Worm (Caenorhabditis elegans): ENCODE data around the gene dyf-19.

dyf-19 gene

DNA sequence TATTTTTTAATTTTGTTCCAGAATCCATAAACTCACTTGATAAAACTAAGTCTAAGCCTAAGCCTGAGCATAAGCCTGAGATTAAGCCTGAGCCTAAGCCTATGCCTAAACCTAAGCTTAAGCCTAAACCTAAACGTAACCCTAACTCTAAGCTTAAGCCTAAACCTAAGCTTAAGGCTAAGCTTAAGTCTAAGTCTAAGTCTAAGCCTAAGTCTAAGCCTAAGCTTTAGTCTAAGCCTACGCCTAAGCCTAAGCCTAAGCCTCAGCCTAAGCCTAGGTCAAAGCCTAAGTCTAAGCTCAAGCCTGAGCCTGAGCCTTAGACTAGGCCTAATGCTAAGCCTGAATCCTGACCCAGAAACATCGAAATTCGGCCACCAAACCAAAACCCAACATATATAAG is 39.7 kb downstream of the dyf-19 start:
- TF ChIP-seq B0310.2 (tag; optimal IDR thresholded peaks at IDR 0.05) (no peak), ceh-36 (tag; optimal IDR thresholded peaks at IDR 0.05) (peak; percentile 71)

DNA sequence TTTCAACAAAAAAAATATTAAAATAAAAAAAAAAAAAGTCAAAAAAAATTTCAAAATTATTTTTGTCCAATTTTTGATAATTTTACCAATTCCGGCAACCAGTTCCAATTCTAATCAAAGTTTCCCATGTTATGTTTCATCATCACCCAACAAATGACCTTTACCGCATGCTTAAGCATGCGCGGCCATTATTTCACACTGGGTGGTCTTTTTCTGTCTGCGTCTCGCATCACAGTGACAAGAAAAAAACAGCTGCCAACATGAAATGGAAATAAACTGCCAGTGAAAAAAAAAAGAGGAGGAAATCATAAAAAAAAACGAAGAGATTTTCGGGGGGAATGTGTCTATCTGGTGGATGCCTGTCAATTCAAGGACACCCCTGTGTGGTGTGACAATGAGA is 41.5 kb downstream of the dyf-19 start:
- TF ChIP-seq F13C5.2 (tag; optimal IDR thresholded peaks at IDR 0.05) (no peak), aly-1 (tag; optimal IDR thresholded peaks at IDR 0.05) (no peak), ceh-13 (GFP tag; optimal IDR thresholded peaks at IDR 0.05) (no peak), ama-1 (optimal IDR thresholded peaks at IDR 0.05) (no peak)

- TF ChIP-seq flt-1 (GFP tag; IDR thresholded peaks at IDR 0.05), result no peak
- no peak for TF ChIP-seq sea-1 (GFP tag; conservative IDR thresholded peaks at IDR 0.05)
- TF ChIP-seq scrt-1 (GFP tag; IDR thresholded peaks at IDR 0.05), result no peak
- no peak for TF ChIP-seq ets-7 (tag; optimal IDR thresholded peaks at IDR 0.05)
- TF ChIP-seq tbx-11 (GFP tag; IDR thresholded peaks at IDR 0.05), result no peak
- TF ChIP-seq F13C5.2 (tag; optimal IDR thresholded peaks at IDR 0.05), result no peak
- no peak for TF ChIP-seq aly-1 (tag; optimal IDR thresholded peaks at IDR 0.05)
- no peak for TF ChIP-seq pes-1 (GFP tag; IDR thresholded peaks at IDR 0.05)
- TF ChIP-seq tra-4 (tag; optimal IDR thresholded peaks at IDR 0.05), result no peak
These were observed 42.9 kb downstream of the dyf-19 start for ce11 chrV:19667716-19668115.

- TF ChIP-seq pes-1 (GFP tag; IDR thresholded peaks at IDR 0.05), result no peak
- no peak for TF ChIP-seq scrt-1 (GFP tag; IDR thresholded peaks at IDR 0.05)
- no peak for TF ChIP-seq tbx-11 (GFP tag; IDR thresholded peaks at IDR 0.05)
- TF ChIP-seq hmg-4 (GFP tag; optimal IDR thresholded peaks at IDR 0.05), result no peak
- TF ChIP-seq F13C5.2 (tag; optimal IDR thresholded peaks at IDR 0.05), result no peak
- TF ChIP-seq hnd-1 (tag; optimal IDR thresholded peaks at IDR 0.05), result no peak
- no peak for TF ChIP-seq ets-7 (tag; optimal IDR thresholded peaks at IDR 0.05)
- no peak for TF ChIP-seq aly-1 (tag; optimal IDR thresholded peaks at IDR 0.05)
- TF ChIP-seq flt-1 (GFP tag; IDR thresholded peaks at IDR 0.05), result no peak
- no peak for TF ChIP-seq sea-1 (GFP tag; conservative IDR thresholded peaks at IDR 0.05)
- TF ChIP-seq ama-1 (optimal IDR thresholded peaks at IDR 0.05), result no peak
- TF ChIP-seq tra-4 (tag; optimal IDR thresholded peaks at IDR 0.05), result no peak
- no peak for TF ChIP-seq B0310.2 (tag; optimal IDR thresholded peaks at IDR 0.05)
- no peak for TF ChIP-seq ceh-13 (GFP tag; optimal IDR thresholded peaks at IDR 0.05)
- no peak for TF ChIP-seq hmbx-1 (tag; optimal IDR thresholded peaks at IDR 0.05)
- TF ChIP-seq ceh-36 (tag; optimal IDR thresholded peaks at IDR 0.05), result no peak
- no peak for TF ChIP-seq tbx-37 (GFP tag; conservative IDR thresholded peaks at IDR 0.05)
These were observed 43.4 kb downstream of the dyf-19 start for ce11 chrV:19668213-19668612.

DNA sequence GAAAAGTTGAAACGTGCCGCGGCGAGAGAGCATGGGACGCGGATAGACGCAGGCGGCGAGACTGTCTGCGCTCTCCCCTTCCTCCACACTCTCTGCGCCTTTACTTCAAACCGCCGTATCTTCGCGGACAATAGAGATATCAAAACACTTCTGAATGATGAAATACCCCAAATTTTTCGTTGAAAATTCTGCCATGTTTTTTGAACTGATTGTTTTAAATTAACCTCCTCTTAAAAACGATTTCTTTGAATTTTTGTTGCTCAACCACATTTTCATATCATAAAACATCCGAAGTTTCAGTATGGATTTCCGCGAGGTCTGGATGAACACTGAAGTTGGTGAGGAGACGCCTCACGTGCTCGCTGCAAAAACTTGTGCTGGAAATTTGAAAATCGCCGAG is 45.1 kb downstream of the dyf-19 start, which contains the start of gene Y43F8C.11:
Gene Y43F8C.11, plus strand, starts transcription at position 301 of the 400 bp plus-strand sequence.
- TF ChIP-seq scrt-1 (GFP tag; IDR thresholded peaks at IDR 0.05), result no peak
- TF ChIP-seq ceh-13 (GFP tag; optimal IDR thresholded peaks at IDR 0.05), result no peak
- TF ChIP-seq aly-1 (tag; optimal IDR thresholded peaks at IDR 0.05), result no peak
- no peak for TF ChIP-seq flt-1 (GFP tag; IDR thresholded peaks at IDR 0.05)
- TF ChIP-seq sea-1 (GFP tag; conservative IDR thresholded peaks at IDR 0.05), result no peak
- no peak for TF ChIP-seq tbx-11 (GFP tag; IDR thresholded peaks at IDR 0.05)
- TF ChIP-seq tbx-37 (GFP tag; conservative IDR thresholded peaks at IDR 0.05), result no peak
- TF ChIP-seq ets-7 (tag; optimal IDR thresholded peaks at IDR 0.05), result no peak
- no peak for TF ChIP-seq pes-1 (GFP tag; IDR thresholded peaks at IDR 0.05)
- TF ChIP-seq F13C5.2 (tag; optimal IDR thresholded peaks at IDR 0.05), result no peak

- no peak for TF ChIP-seq sea-1 (GFP tag; conservative IDR thresholded peaks at IDR 0.05)
- TF ChIP-seq ceh-13 (GFP tag; optimal IDR thresholded peaks at IDR 0.05), result no peak
These were observed 46.0 kb downstream of the dyf-19 start for ce11 chrV:19670866-19671265.

DNA sequence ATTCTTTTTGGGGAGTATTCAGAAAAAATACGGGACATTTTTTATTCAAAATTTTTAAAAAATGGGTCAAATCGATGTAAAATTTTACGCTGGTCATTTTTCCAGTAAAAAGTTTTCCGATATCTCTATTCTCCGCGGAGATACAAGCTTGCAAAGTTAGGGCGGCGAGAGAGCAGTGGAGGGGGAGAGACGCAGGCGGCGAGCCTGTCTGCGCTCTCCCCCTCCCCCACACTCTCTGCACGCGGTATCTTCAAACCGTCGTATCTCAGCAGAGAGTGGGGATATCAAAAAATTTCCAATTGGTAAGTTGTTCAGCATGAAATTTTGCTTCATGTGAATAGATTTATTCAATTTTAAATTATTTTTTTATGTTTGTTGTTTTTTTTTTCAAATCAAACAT is 47.0 kb downstream of the dyf-19 start:
- TF ChIP-seq F13C5.2 (tag; optimal IDR thresholded peaks at IDR 0.05) (no peak), B0310.2 (tag; optimal IDR thresholded peaks at IDR 0.05) (no peak), tbx-11 (GFP tag; IDR thresholded peaks at IDR 0.05) (no peak), hmg-4 (GFP tag; optimal IDR thresholded peaks at IDR 0.05) (no peak), hnd-1 (tag; optimal IDR thresholded peaks at IDR 0.05) (no peak), flt-1 (GFP tag; IDR thresholded peaks at IDR 0.05) (no peak), ceh-13 (GFP tag; optimal IDR thresholded peaks at IDR 0.05) (no peak), sea-1 (GFP tag; conservative IDR thresholded peaks at IDR 0.05) (no peak), ets-7 (tag; optimal IDR thresholded peaks at IDR 0.05) (no peak), aly-1 (tag; optimal IDR thresholded peaks at IDR 0.05) (no peak), scrt-1 (GFP tag; IDR thresholded peaks at IDR 0.05) (no peak), ceh-36 (tag; optimal IDR thresholded peaks at IDR 0.05) (no peak), tra-4 (tag; optimal IDR thresholded peaks at IDR 0.05) (no peak), pes-1 (GFP tag; IDR thresholded peaks at IDR 0.05) (no peak), ama-1 (optimal IDR thresholded peaks at IDR 0.05) (no peak), tbx-37 (GFP tag; conservative IDR thresholded peaks at IDR 0.05) (no peak), hmbx-1 (tag; optimal IDR thresholded peaks at IDR 0.05) (no peak)

DNA sequence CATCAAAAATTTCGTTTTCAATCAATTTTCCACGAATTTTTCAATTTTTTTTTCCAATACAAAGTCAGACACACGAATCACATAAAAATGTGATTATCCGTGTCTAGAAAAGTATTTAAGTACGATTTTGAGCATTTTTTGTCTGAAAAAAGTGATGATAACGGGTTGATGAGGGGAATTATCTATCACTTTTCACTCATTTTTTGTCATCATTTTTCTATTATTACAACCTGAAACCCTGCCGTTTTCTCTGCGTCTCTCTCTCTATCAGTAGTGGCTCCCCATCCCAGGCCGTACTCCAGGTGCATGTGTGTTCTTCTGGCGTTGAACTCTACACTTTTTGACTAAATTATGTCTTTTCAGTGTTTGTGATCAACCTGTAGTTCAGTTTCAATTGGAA is 47.5 kb downstream of the dyf-19 start:
- no peak for TF ChIP-seq F13C5.2 (tag; optimal IDR thresholded peaks at IDR 0.05)
- no peak for TF ChIP-seq sea-1 (GFP tag; conservative IDR thresholded peaks at IDR 0.05)
- TF ChIP-seq tbx-37 (GFP tag; conservative IDR thresholded peaks at IDR 0.05), result no peak
- no peak for TF ChIP-seq B0310.2 (tag; optimal IDR thresholded peaks at IDR 0.05)
- no peak for TF ChIP-seq ama-1 (optimal IDR thresholded peaks at IDR 0.05)
- TF ChIP-seq hmbx-1 (tag; optimal IDR thresholded peaks at IDR 0.05), result no peak
- TF ChIP-seq pes-1 (GFP tag; IDR thresholded peaks at IDR 0.05), result no peak
- TF ChIP-seq flt-1 (GFP tag; IDR thresholded peaks at IDR 0.05), result no peak
- no peak for TF ChIP-seq aly-1 (tag; optimal IDR thresholded peaks at IDR 0.05)
- no peak for TF ChIP-seq tra-4 (tag; optimal IDR thresholded peaks at IDR 0.05)
